Worm (Caenorhabditis elegans) whole organism, L1 larva: ENCODE measurements around the gene flp-23.
A peak's percentile ranks its signal among the peaks of the same experiment; 100 is the strongest.

Experiments used
- C04F5.9 ChIP-seq: sonication (generic microtip); optimal IDR thresholded peaks from 2 replicates; lab custom pipeline; 2016; ENCODE audit warnings: missing genetic modification characterization, missing compliant biosample characterization
- Y116A8C.19 ChIP-seq: sonication (generic microtip); optimal IDR thresholded peaks from 2 replicates; lab custom pipeline; 2016; ENCODE audit warnings: missing compliant biosample characterization, missing genetic modification characterization, borderline replicate concordance
- aha-1 ChIP-seq: fragments of 150-350 bp; optimal IDR thresholded peaks from 2 replicates; lab custom pipeline; 2014; ENCODE audit warnings: missing biosample characterization, missing genetic modification characterization
- aly-2 ChIP-seq: fragments of 150-350 bp; optimal IDR thresholded peaks from 2 replicates; lab custom pipeline; 2014; ENCODE audit warnings: missing biosample characterization, missing genetic modification characterization
- ama-1 ChIP-seq: fragments of 150-350 bp; optimal IDR thresholded peaks from 2 replicates; lab custom pipeline; 2014
- blmp-1 ChIP-seq: fragments of 150-350 bp; optimal IDR thresholded peaks from 2 replicates; lab custom pipeline; 2014; ENCODE audit warnings: missing biosample characterization, missing genetic modification characterization
- ceh-63 ChIP-seq: fragments of 200-800 bp; sonication (Bioruptor generic); optimal IDR thresholded peaks from 2 replicates; lab custom pipeline; 2018; ENCODE audit warnings: mild to moderate bottlenecking, missing genetic modification characterization, missing compliant biosample characterization
- ceh-8 ChIP-seq: fragments of 200-800 bp; sonication (Bioruptor generic); optimal IDR thresholded peaks from 2 replicates; lab custom pipeline; 2018; ENCODE audit warnings: mild to moderate bottlenecking, missing genetic modification characterization, moderate library complexity, missing compliant biosample characterization
- ceh-90 ChIP-seq: sonication (generic microtip); optimal IDR thresholded peaks from 2 replicates; lab custom pipeline; 2016; ENCODE audit warnings: missing genetic modification characterization, missing compliant biosample characterization
- ces-1 ChIP-seq: fragments of 150-350 bp; optimal IDR thresholded peaks from 2 replicates; lab custom pipeline; 2014; ENCODE audit warnings: missing biosample characterization, missing genetic modification reagents, missing genetic modification characterization
- dsc-1 ChIP-seq: sonication (generic microtip); optimal IDR thresholded peaks from 2 replicates; lab custom pipeline; 2016; ENCODE audit warnings: mild to moderate bottlenecking, missing genetic modification characterization, missing compliant biosample characterization
- egl-13 ChIP-seq: sonication (generic microtip); optimal IDR thresholded peaks from 2 replicates; lab custom pipeline; 2016; ENCODE audit warnings: missing genotype, missing genetic modification reagents, missing genetic modification characterization, missing compliant biosample characterization
- egl-27 ChIP-seq, 2 experiments: fragments of 150-350 bp in 1 of 2; sonication (generic microtip); optimal IDR thresholded peaks; 3 replicates each; lab custom pipeline; 2017 to 2018; ENCODE audit warnings: missing biosample characterization in 2 of 2, missing genetic modification characterization in 2 of 2, missing genetic modification reagents in 2 of 2
- elt-3 ChIP-seq, 6 experiments: fragments of 150-350 bp in 1 of 6; sonication (generic microtip); optimal IDR thresholded peaks; 2 replicates each; lab custom pipeline; 2017 to 2018; ENCODE audit warnings: missing biosample characterization in 6 of 6, missing genetic modification characterization in 6 of 6, inconsistent platforms in 1 of 6
- fkh-4 ChIP-seq: sonication (generic microtip); optimal IDR thresholded peaks from 2 replicates; lab custom pipeline; 2016; ENCODE audit warnings: missing compliant biosample characterization, missing genetic modification characterization, borderline replicate concordance
- fkh-8 ChIP-seq: sonication (generic microtip); optimal IDR thresholded peaks from 2 replicates; lab custom pipeline; 2016; ENCODE audit warnings: mild to moderate bottlenecking, missing genetic modification characterization, missing compliant biosample characterization
- hpl-2 ChIP-seq: fragments of 150-350 bp; optimal IDR thresholded peaks from 2 replicates; lab custom pipeline; 2014; ENCODE audit warnings: missing biosample characterization, missing genetic modification reagents, missing genetic modification characterization
- irx-1 ChIP-seq: sonication (generic microtip); optimal IDR thresholded peaks from 2 replicates; lab custom pipeline; 2016; ENCODE audit warnings: missing genetic modification characterization, missing compliant biosample characterization
- isw-1 ChIP-seq: fragments of 200-800 bp; sonication (Bioruptor generic); IDR thresholded peaks from 2 replicates; pipeline ENCODE4 v1.3.6; 2022; ENCODE audit warnings: missing genetic modification characterization, missing compliant biosample characterization
- lin-13 ChIP-seq: fragments of 150-350 bp; optimal IDR thresholded peaks from 2 replicates; lab custom pipeline; 2014; ENCODE audit warnings: missing biosample characterization, missing genetic modification reagents, missing genetic modification characterization
- lin-14 ChIP-seq: fragments of 200-800 bp; sonication (Bioruptor generic); optimal IDR thresholded peaks from 2 replicates; lab custom pipeline; 2018; ENCODE audit warnings: mild to moderate bottlenecking, missing genetic modification characterization, moderate library complexity, missing compliant biosample characterization
- lin-39 ChIP-seq: fragments of 150-350 bp; optimal IDR thresholded peaks from 2 replicates; lab custom pipeline; 2014; ENCODE audit warnings: missing biosample characterization, missing genetic modification reagents, missing genetic modification characterization
- mab-9 ChIP-seq: fragments of 200-800 bp; sonication (Bioruptor generic); IDR thresholded peaks from 2 replicates; pipeline ENCODE4 v1.3.6; 2022; ENCODE audit warnings: missing genetic modification reagents, missing genetic modification characterization, missing compliant biosample characterization
- mdl-1 ChIP-seq, 2 experiments: fragments of 150-350 bp; optimal IDR thresholded peaks; 2 replicates each; lab custom pipeline; 2014 to 2017; ENCODE audit warnings: missing biosample characterization in 2 of 2, missing genetic modification characterization in 2 of 2, inconsistent platforms in 1 of 2
- nhr-19 ChIP-seq: fragments of 200-800 bp; sonication (Bioruptor generic); conservative IDR thresholded peaks from 2 replicates; pipeline ENCODE4 v1.3.6; 2022; ENCODE audit warnings: missing genetic modification characterization, missing compliant biosample characterization
- nhr-20 ChIP-seq: sonication (generic microtip); optimal IDR thresholded peaks from 2 replicates; lab custom pipeline; 2016; ENCODE audit warnings: mild to moderate bottlenecking, missing genetic modification characterization, missing compliant biosample characterization
- nhr-47 ChIP-seq: sonication (generic microtip); optimal IDR thresholded peaks from 2 replicates; lab custom pipeline; 2016; ENCODE audit warnings: mild to moderate bottlenecking, missing genetic modification characterization, moderate library complexity, missing compliant biosample characterization
- nhr-71 ChIP-seq: sonication (generic microtip); optimal IDR thresholded peaks from 2 replicates; lab custom pipeline; 2016; ENCODE audit warnings: mild to moderate bottlenecking, missing genetic modification characterization, moderate library complexity, missing compliant biosample characterization
- nhr-77 ChIP-seq: fragments of 150-350 bp; optimal IDR thresholded peaks from 2 replicates; lab custom pipeline; 2014; ENCODE audit warnings: missing biosample characterization, missing genetic modification characterization
- nhr-84 ChIP-seq: sonication (generic microtip); optimal IDR thresholded peaks from 2 replicates; lab custom pipeline; 2017; ENCODE audit warnings: missing biosample characterization, missing genetic modification characterization
- nhr-85 ChIP-seq: sonication (generic microtip); peaks from one replicate; lab custom pipeline; 2016; ENCODE audit warnings: missing genetic modification characterization, inconsistent platforms, missing compliant biosample characterization
- pag-3 ChIP-seq: sonication (generic microtip); optimal IDR thresholded peaks from 2 replicates; lab custom pipeline; 2017; ENCODE audit warnings: missing genetic modification characterization, mild to moderate bottlenecking, missing compliant biosample characterization, antibody characterized with exemption, borderline replicate concordance; ENCODE audit not compliant: insufficient read depth
- pax-3 ChIP-seq: fragments of 200-800 bp; sonication (Bioruptor generic); optimal IDR thresholded peaks from 2 replicates; lab custom pipeline; 2018; ENCODE audit warnings: mild to moderate bottlenecking, missing genetic modification characterization, moderate library complexity, missing compliant biosample characterization
- pqm-1 ChIP-seq: sonication (generic microtip); optimal IDR thresholded peaks from 3 replicates; lab custom pipeline; 2017; ENCODE audit warnings: missing biosample characterization, missing genetic modification characterization
- rnt-1 ChIP-seq: sonication (generic microtip); optimal IDR thresholded peaks from 2 replicates; lab custom pipeline; 2016; ENCODE audit warnings: mild to moderate bottlenecking, missing genetic modification characterization, moderate library complexity, missing compliant biosample characterization
- snu-23 ChIP-seq: sonication (generic microtip); optimal IDR thresholded peaks from 2 replicates; lab custom pipeline; 2016; ENCODE audit warnings: missing genetic modification characterization, missing compliant biosample characterization
- sptf-1 ChIP-seq: fragments of 150-350 bp; optimal IDR thresholded peaks from 2 replicates; lab custom pipeline; 2014; ENCODE audit warnings: missing biosample characterization, missing genetic modification characterization
- sup-37 ChIP-seq: fragments of 200-800 bp; sonication (Bioruptor generic); optimal IDR thresholded peaks from 2 replicates; lab custom pipeline; 2018; ENCODE audit warnings: mild to moderate bottlenecking, missing genetic modification characterization, missing compliant biosample characterization
- swsn-7 ChIP-seq: sonication (generic microtip); optimal IDR thresholded peaks from 2 replicates; lab custom pipeline; 2016; ENCODE audit warnings: missing genetic modification characterization, missing compliant biosample characterization
- tlp-1 ChIP-seq: fragments of 150-350 bp; optimal IDR thresholded peaks from 2 replicates; lab custom pipeline; 2014; ENCODE audit warnings: missing biosample characterization, missing genetic modification characterization
- unc-130 ChIP-seq: fragments of 150-350 bp; optimal IDR thresholded peaks from 2 replicates; lab custom pipeline; 2017; ENCODE audit warnings: missing biosample characterization, missing genetic modification characterization, inconsistent platforms
- unc-62 ChIP-seq: fragments of 150-350 bp; optimal IDR thresholded peaks from 2 replicates; lab custom pipeline; 2014; ENCODE audit warnings: missing biosample characterization, missing genetic modification reagents, missing genetic modification characterization
- unc-86 ChIP-seq: sonication (generic microtip); optimal IDR thresholded peaks from 2 replicates; lab custom pipeline; 2016; ENCODE audit warnings: missing genetic modification characterization, missing compliant biosample characterization
- vab-15 ChIP-seq: sonication (generic microtip); optimal IDR thresholded peaks from 2 replicates; lab custom pipeline; 2017; ENCODE audit warnings: missing genotype, mild to moderate bottlenecking, missing genetic modification characterization, missing compliant biosample characterization
- zip-4 ChIP-seq: fragments of 200-800 bp; sonication (Bioruptor generic); optimal IDR thresholded peaks from 2 replicates; lab custom pipeline; 2018; ENCODE audit warnings: mild to moderate bottlenecking, missing genetic modification characterization, moderate library complexity, missing compliant biosample characterization
- ztf-11 ChIP-seq, 2 experiments: sonication (generic microtip); optimal IDR thresholded peaks; 2 replicates each; lab custom pipeline; 2016 to 2017; ENCODE audit warnings: missing genetic modification characterization in 2 of 2, missing biosample characterization in 1 of 2, missing compliant biosample characterization in 1 of 2
- ztf-4 ChIP-seq: fragments of 150-350 bp; optimal IDR thresholded peaks from 2 replicates; lab custom pipeline; 2014; ENCODE audit warnings: missing biosample characterization, missing genetic modification characterization

flp-23 gene

DNA sequence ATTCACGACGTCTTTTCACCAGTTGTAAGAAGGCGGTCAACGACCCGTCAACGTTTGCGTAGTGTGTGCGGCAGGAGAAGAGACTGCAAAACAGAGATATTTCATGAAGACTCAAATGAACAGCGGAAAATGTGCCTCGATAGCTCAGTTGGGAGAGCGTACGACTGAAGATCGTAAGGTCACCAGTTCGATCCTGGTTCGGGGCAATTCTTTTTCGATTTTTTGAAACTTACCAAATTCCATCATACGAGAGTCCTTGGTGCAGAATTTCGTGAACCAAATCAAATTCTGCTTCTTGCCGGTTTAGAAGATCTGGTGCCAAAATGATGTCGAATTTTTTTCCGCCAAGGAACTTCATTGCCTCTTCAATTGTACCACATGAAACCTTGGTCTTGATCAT, 2.4 kb downstream of the flp-23 start (continued):
- TF ChIP-seq lin-13 (GFP tag; lab: Kevin White, UChicago) (peak; percentile 12), ces-1 (GFP tag; lab: Kevin White, UChicago) (no peak), irx-1 (tag; lab: Kevin White, UChicago) (no peak), ztf-11 (tag; optimal IDR thresholded peaks at IDR 0.05; lab: Kevin White, UChicago) (no peak), nhr-71 (peak; percentile 54), aly-2 (tag; lab: Kevin White, UChicago) (peak; percentile 2), unc-62 (GFP tag; lab: Kevin White, UChicago) (no peak), lin-14 (GFP tag; lab: Kevin White, UChicago) (peak; percentile 36), ceh-63 (GFP tag; lab: Kevin White, UChicago) (no peak), tlp-1 (tag; lab: Kevin White, UChicago) (no peak)

- TF ChIP-seq ceh-8 (GFP tag; lab: Kevin White, UChicago) = no peak
- TF ChIP-seq nhr-84 (tag; lab: Kevin White, UChicago) = no peak
- no peak for TF ChIP-seq ces-1 (GFP tag; lab: Kevin White, UChicago)
- TF ChIP-seq blmp-1 (tag; lab: Kevin White, UChicago) = no peak
- TF ChIP-seq hpl-2 = no peak
- no peak for TF ChIP-seq sup-37
Observed at ce11 chrIII:8653457-8653856, 2.9 kb downstream of the flp-23 start.

ce11 chrIII:8653875-8654386, 3.4 kb downstream of the flp-23 start, which contains the start of gene F22B7.9:
Gene F22B7.9, minus strand, starts transcription at chrIII:8653925.
- TF ChIP-seq unc-130 = no peak
- TF ChIP-seq nhr-20 = peak; percentile 71
- TF ChIP-seq lin-13 (GFP tag; lab: Kevin White, UChicago) = no peak
- no peak for TF ChIP-seq fkh-4 (tag; lab: Kevin White, UChicago)
- peak; percentile 83 for TF ChIP-seq ama-1
- no peak for TF ChIP-seq sptf-1 (tag; lab: Kevin White, UChicago)
- TF ChIP-seq aha-1 (tag; lab: Kevin White, UChicago) = no peak
- no peak for TF ChIP-seq isw-1 (GFP tag; lab: Robert Waterston, UW)
- TF ChIP-seq C04F5.9 = no peak
- TF ChIP-seq Y116A8C.19 (tag; lab: Kevin White, UChicago) = no peak
- peak; percentile 35 for TF ChIP-seq snu-23 (GFP tag; lab: Kevin White, UChicago)
- TF ChIP-seq blmp-1 (tag; lab: Kevin White, UChicago) = no peak
- TF ChIP-seq mdl-1 (tag; optimal IDR thresholded peaks at IDR 0.05; lab: Kevin White, UChicago) = peak in 1 of 2 experiments; percentile 53
- no peak for TF ChIP-seq unc-62 (GFP tag; lab: Kevin White, UChicago)
- TF ChIP-seq nhr-19 (GFP tag; lab: Robert Waterston, UW) = peak; percentile 42
- TF ChIP-seq lin-14 (GFP tag; lab: Kevin White, UChicago) = peak; percentile 26
- peak; percentile 30 for TF ChIP-seq nhr-47
- no peak for TF ChIP-seq swsn-7 (tag; lab: Kevin White, UChicago)
- TF ChIP-seq egl-13 (tag; lab: Kevin White, UChicago) = no peak
- TF ChIP-seq vab-15 = no peak
- TF ChIP-seq nhr-77 (tag; lab: Kevin White, UChicago) = peak; percentile 4
- TF ChIP-seq tlp-1 (tag; lab: Kevin White, UChicago) = no peak
- peak; percentile 54 for TF ChIP-seq nhr-71
- peak; percentile 11 for TF ChIP-seq rnt-1 (tag; lab: Kevin White, UChicago)
- TF ChIP-seq pax-3 (tag; lab: Kevin White, UChicago) = no peak
- no peak for TF ChIP-seq sup-37
- TF ChIP-seq mab-9 (GFP tag; lab: Robert Waterston, UW) = no peak
- no peak for TF ChIP-seq ztf-4 (tag; lab: Kevin White, UChicago)
- no peak for TF ChIP-seq hpl-2
- no peak for TF ChIP-seq lin-39
- no peak for TF ChIP-seq pqm-1
- TF ChIP-seq ceh-8 (GFP tag; lab: Kevin White, UChicago) = no peak
- TF ChIP-seq nhr-85 (tag; lab: Kevin White, UChicago) = peak; percentile 81
- no peak for TF ChIP-seq zip-4 (GFP tag; lab: Kevin White, UChicago)
- no peak for TF ChIP-seq dsc-1 (tag; lab: Kevin White, UChicago)
- no peak for TF ChIP-seq ceh-90 (tag; lab: Kevin White, UChicago)
- no peak for TF ChIP-seq egl-27 (tag; optimal IDR thresholded peaks at IDR 0.05; lab: Kevin White, UChicago)
- TF ChIP-seq unc-86 (tag; lab: Kevin White, UChicago) = no peak
- TF ChIP-seq elt-3 (tag; optimal IDR thresholded peaks at IDR 0.05; lab: Kevin White, UChicago) = peak in 2 of 6 experiments; percentile 38 to 51
- TF ChIP-seq fkh-8 (tag; lab: Kevin White, UChicago) = no peak
- TF ChIP-seq ztf-11 (tag; optimal IDR thresholded peaks at IDR 0.05; lab: Kevin White, UChicago) = no peak
- no peak for TF ChIP-seq pag-3 (tag; lab: Kevin White, UChicago)
